Worm (Caenorhabditis elegans) whole organism, L2 larva: ENCODE results near the gene str-114.

Experiments
- aly-2 ChIP-seq: fragments of 150-350 bp; optimal IDR thresholded peaks from 2 replicates; lab custom pipeline; 2014; ENCODE audit warnings: missing biosample characterization, missing genetic modification characterization
- ceh-82 ChIP-seq: fragments of 150-350 bp; optimal IDR thresholded peaks from 2 replicates; lab custom pipeline; 2014; ENCODE audit warnings: missing biosample characterization, missing genetic modification characterization
- egl-27 ChIP-seq: sonication (generic microtip); optimal IDR thresholded peaks from 3 replicates; lab custom pipeline; 2017; ENCODE audit warnings: missing biosample characterization, missing genetic modification reagents, missing genetic modification characterization
- nhr-21 ChIP-seq: fragments of 150-350 bp; optimal IDR thresholded peaks from 2 replicates; lab custom pipeline; 2014; ENCODE audit warnings: missing biosample characterization, missing genetic modification characterization
- nhr-77 ChIP-seq: fragments of 150-350 bp; optimal IDR thresholded peaks from 2 replicates; lab custom pipeline; 2014; ENCODE audit warnings: missing biosample characterization, missing genetic modification characterization

DNA sequence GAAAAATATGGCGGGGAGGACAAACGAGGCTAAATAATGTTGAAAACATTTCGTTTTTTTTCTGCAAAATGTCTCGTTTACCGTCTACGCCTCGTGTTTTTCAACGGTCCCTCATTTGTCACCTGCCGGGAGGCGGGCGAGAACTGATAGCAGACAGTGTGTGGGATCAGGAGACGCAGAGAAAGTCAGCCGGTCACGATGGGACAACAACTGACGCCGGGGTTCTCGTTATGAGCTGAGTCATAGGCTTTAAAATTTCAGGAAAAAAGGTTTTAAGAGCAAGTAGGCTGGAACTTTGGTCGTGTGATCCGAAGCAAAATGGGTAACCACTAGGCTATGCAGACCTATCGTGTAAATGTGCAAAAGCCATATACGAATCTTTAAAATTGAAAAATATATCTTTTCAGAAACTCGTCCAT, 36.2 kb downstream of the str-114 start, which contains the start of gene W08A12.2:
- TF ChIP-seq aly-2 (tag; lab: Kevin White, UChicago) (no peak), nhr-77 (tag; lab: Kevin White, UChicago) (no peak), nhr-21 (tag; lab: Kevin White, UChicago) (no peak), egl-27 (tag; lab: Kevin White, UChicago) (no peak), ceh-82 (tag; lab: Kevin White, UChicago) (no peak)
